Fruit fly (Drosophila melanogaster) whole organism, wandering third instar larva: ENCODE measurements around the gene CG32225.

Source experiments
- CG9705 ChIP-seq: fragments of 200-800 bp; sonication (Bioruptor generic); optimal IDR thresholded peaks from 2 replicates; lab custom pipeline; 2018; ENCODE audit warnings: missing biosample characterization, mild to moderate bottlenecking, missing genetic modification characterization
- Dif ChIP-seq: fragments of 200-275, 200-300 bp; sonication (Bioruptor generic); optimal IDR thresholded peaks from 2 replicates; lab custom pipeline; 2018; ENCODE audit warnings: missing biosample characterization, missing genetic modification characterization; ENCODE audit not compliant: partially characterized antibody
- HLH106 ChIP-seq: fragments of 200-800 bp; optimal IDR thresholded peaks from 3 replicates; lab custom pipeline; 2019; ENCODE audit warnings: missing biosample characterization, mild to moderate bottlenecking, missing genetic modification characterization, moderate library complexity
- h ChIP-seq: fragments of 200-800 bp; sonication (Bioruptor generic); optimal IDR thresholded peaks from 3 replicates; lab custom pipeline; 2016; ENCODE audit warnings: missing biosample characterization, mild to moderate bottlenecking, missing genetic modification characterization
- usp ChIP-seq: fragments of >200 bp; optimal IDR thresholded peaks from 2 replicates; lab custom pipeline; 2017; ENCODE audit warnings: missing biosample characterization, missing genetic modification characterization

DNA sequence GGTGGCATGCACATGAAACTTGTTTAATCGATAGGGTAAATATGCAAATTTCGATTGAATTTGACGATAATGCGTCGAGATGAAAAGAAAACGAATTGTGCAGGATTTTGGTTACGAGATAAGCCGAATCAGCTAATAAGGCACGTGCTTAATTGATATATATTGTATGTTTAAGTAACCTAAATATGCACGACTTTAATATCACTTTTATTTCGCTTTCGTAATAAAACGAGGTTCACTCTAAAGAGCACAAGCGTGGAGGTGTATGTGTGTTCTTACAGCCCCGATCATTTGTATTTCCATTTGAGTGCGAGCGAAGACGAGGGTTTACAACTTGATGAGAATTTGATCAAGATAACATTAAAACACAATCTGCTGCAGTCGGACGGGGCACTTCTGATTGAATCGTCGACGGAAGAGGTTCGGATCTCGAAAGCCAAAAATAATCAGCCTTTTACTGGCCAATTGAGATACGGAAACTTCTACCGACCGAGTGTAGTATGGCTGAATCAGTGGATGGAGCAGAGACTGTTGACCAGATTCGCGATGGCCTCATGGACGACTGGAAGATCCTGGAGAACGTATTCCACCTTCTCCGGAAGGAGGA lies 47.7 kb upstream of the CG32225 start:
- peak; percentile 42 for TF ChIP-seq h (GFP tag; lab: Kevin White, UChicago)
- no peak for TF ChIP-seq usp (GFP tag; lab: Kevin White, UChicago)
- TF ChIP-seq CG9705 (GFP tag; lab: Kevin White, UChicago): no peak
- TF ChIP-seq HLH106 (tag; lab: Kevin White, UChicago): no peak
- TF ChIP-seq Dif: no peak
